Worm (Caenorhabditis elegans) whole organism, L4 larva: ENCODE results near the gene Y46G5A.28.
A peak's percentile ranks its signal among the peaks of the same experiment; 100 is the strongest.

ENCODE experiments used
- F49E8.2 ChIP-seq: sonication (generic microtip); optimal IDR thresholded peaks from 2 replicates; lab custom pipeline; 2016; ENCODE audit warnings: missing compliant biosample characterization, mild to moderate bottlenecking, missing genetic modification characterization, borderline replicate concordance
- R02D3.7 ChIP-seq: fragments of 150-350 bp; sonication (generic microtip); optimal IDR thresholded peaks from 3 replicates; lab custom pipeline; 2014; ENCODE audit warnings: missing biosample characterization, missing genetic modification characterization
- ZK337.2 ChIP-seq: fragments of 200-800 bp; sonication (Bioruptor generic); IDR thresholded peaks from 2 replicates; pipeline ENCODE4 v1.3.6; 2022; ENCODE audit warnings: missing genetic modification reagents, missing genetic modification characterization, missing compliant biosample characterization
- ceh-28 ChIP-seq: fragments of 150-350 bp; optimal IDR thresholded peaks from 2 replicates; lab custom pipeline; 2014; ENCODE audit warnings: missing biosample characterization, missing genetic modification reagents, missing genetic modification characterization
- ceh-44 ChIP-seq: fragments of 200-800 bp; sonication (Bioruptor generic); IDR thresholded peaks from 2 replicates; pipeline ENCODE4 v1.3.6; 2022; ENCODE audit warnings: missing genetic modification reagents, missing genetic modification characterization, missing compliant biosample characterization
- ceh-62 ChIP-seq: sonication (generic microtip); optimal IDR thresholded peaks from 2 replicates; lab custom pipeline; 2017; ENCODE audit warnings: missing biosample characterization, missing genetic modification characterization
- ceh-82 ChIP-seq: sonication (generic microtip); optimal IDR thresholded peaks from 2 replicates; lab custom pipeline; 2017; ENCODE audit warnings: missing biosample characterization, missing genetic modification characterization
- daf-12 ChIP-seq: fragments of 150-350 bp; optimal IDR thresholded peaks from 2 replicates; lab custom pipeline; 2014; ENCODE audit warnings: missing biosample characterization, missing genetic modification reagents, missing genetic modification characterization
- daf-16 ChIP-seq, 3 experiments: sonication (generic microtip); optimal IDR thresholded peaks; 2 replicates each; lab custom pipeline; 2016 to 2017; ENCODE audit warnings: missing genetic modification characterization in 3 of 3, missing genetic modification reagents in 3 of 3, mild to moderate bottlenecking in 2 of 3, missing compliant biosample characterization in 2 of 3, missing biosample characterization in 1 of 3, moderate library complexity in 1 of 3
- dmd-6 ChIP-seq: fragments of 200-800 bp; sonication (Bioruptor generic); IDR thresholded peaks from 2 replicates; pipeline ENCODE4 v1.3.6; 2022; ENCODE audit warnings: missing genetic modification reagents, missing genetic modification characterization, missing compliant biosample characterization
- dmd-9 ChIP-seq: fragments of 200-800 bp; sonication (Bioruptor generic); IDR thresholded peaks from 2 replicates; pipeline ENCODE4 v1.3.6; 2022; ENCODE audit warnings: missing genetic modification reagents, missing genetic modification characterization, missing compliant biosample characterization
- dve-1 ChIP-seq: sonication (generic microtip); optimal IDR thresholded peaks from 2 replicates; lab custom pipeline; 2017; ENCODE audit warnings: antibody characterized with exemption, mild to moderate bottlenecking, missing genetic modification characterization, missing compliant biosample characterization; ENCODE audit not compliant: insufficient read depth
- egl-27 ChIP-seq: sonication (generic microtip); optimal IDR thresholded peaks from 3 replicates; lab custom pipeline; 2017; ENCODE audit warnings: missing biosample characterization, missing genetic modification reagents, missing genetic modification characterization
- hlh-11 ChIP-seq: fragments of 200-800 bp; sonication (Bioruptor generic); optimal IDR thresholded peaks from 2 replicates; lab custom pipeline; 2018; ENCODE audit warnings: mild to moderate bottlenecking, missing genetic modification characterization, missing compliant biosample characterization
- hlh-30 ChIP-seq: sonication (generic microtip); optimal IDR thresholded peaks from 2 replicates; lab custom pipeline; 2017; ENCODE audit warnings: antibody characterized with exemption, mild to moderate bottlenecking, missing genetic modification characterization, missing compliant biosample characterization; ENCODE audit not compliant: insufficient read depth
- hmg-1.1 ChIP-seq: fragments of 200-800 bp; sonication (Bioruptor generic); IDR thresholded peaks from 2 replicates; pipeline ENCODE4 v1.3.6; 2022; ENCODE audit warnings: missing genetic modification reagents, missing genetic modification characterization, missing compliant biosample characterization
- lin-1 ChIP-seq: fragments of 200-800 bp; sonication (Bioruptor generic); IDR thresholded peaks from 2 replicates; pipeline ENCODE4 v1.3.6; 2022; ENCODE audit warnings: missing genetic modification reagents, missing genetic modification characterization, missing compliant biosample characterization
- lin-13 ChIP-seq: fragments of 150-350 bp; optimal IDR thresholded peaks from 2 replicates; lab custom pipeline; 2014; ENCODE audit warnings: missing biosample characterization, missing genetic modification reagents, missing genetic modification characterization
- lin-38 ChIP-seq: fragments of 200-800 bp; sonication (Bioruptor generic); IDR thresholded peaks from 2 replicates; pipeline ENCODE4 v1.3.6; 2022; ENCODE audit warnings: missing genetic modification reagents, missing genetic modification characterization, missing compliant biosample characterization
- lin-39 ChIP-seq: fragments of 150-350 bp; optimal IDR thresholded peaks from 2 replicates; lab custom pipeline; 2014; ENCODE audit warnings: missing biosample characterization, missing genetic modification reagents, missing genetic modification characterization
- madf-9 ChIP-seq: fragments of 200-800 bp; sonication (Bioruptor generic); conservative IDR thresholded peaks from 2 replicates; pipeline ENCODE4 v1.3.6; 2022; ENCODE audit warnings: missing genetic modification reagents, missing genetic modification characterization, missing compliant biosample characterization
- mdl-1 ChIP-seq, 2 experiments: fragments of 150-350 bp in 1 of 2; sonication (generic microtip) in 1 of 2; optimal IDR thresholded peaks; 2 replicates each; lab custom pipeline; 2014 to 2017; ENCODE audit warnings: missing biosample characterization in 2 of 2, missing genetic modification characterization in 2 of 2
- mdt-29 ChIP-seq: fragments of 200-800 bp; sonication (Bioruptor generic); IDR thresholded peaks from 2 replicates; pipeline ENCODE4 v1.3.6; 2022; ENCODE audit warnings: missing genetic modification reagents, missing genetic modification characterization, missing compliant biosample characterization
- mes-2 ChIP-seq: sonication (generic microtip); optimal IDR thresholded peaks from 2 replicates; lab custom pipeline; 2016; ENCODE audit warnings: missing genotype, mild to moderate bottlenecking, missing genetic modification characterization, missing compliant biosample characterization; ENCODE audit not compliant: poor library complexity, severe bottlenecking
- mxl-2 ChIP-seq: fragments of 200-800 bp; sonication (Bioruptor generic); conservative IDR thresholded peaks from 2 replicates; pipeline ENCODE4 v1.3.6; 2022; ENCODE audit warnings: missing genetic modification reagents, missing genetic modification characterization, missing compliant biosample characterization
- mxl-3 ChIP-seq: fragments of 200-800 bp; sonication (Bioruptor generic); optimal IDR thresholded peaks from 2 replicates; lab custom pipeline; 2018; ENCODE audit warnings: mild to moderate bottlenecking, missing genetic modification characterization, missing compliant biosample characterization
- nhr-10 ChIP-seq: fragments of 150-350 bp; optimal IDR thresholded peaks from 2 replicates; lab custom pipeline; 2014; ENCODE audit warnings: missing biosample characterization, missing genetic modification characterization
- nhr-11 ChIP-seq: fragments of 150-350 bp; optimal IDR thresholded peaks from 2 replicates; lab custom pipeline; 2014; ENCODE audit warnings: missing biosample characterization, missing genetic modification characterization
- nhr-111 ChIP-seq: fragments of 200-800 bp; sonication (Bioruptor generic); optimal IDR thresholded peaks from 2 replicates; lab custom pipeline; 2018; ENCODE audit warnings: mild to moderate bottlenecking, missing genetic modification characterization, missing compliant biosample characterization
- nhr-28 ChIP-seq: fragments of 150-350 bp; optimal IDR thresholded peaks from 2 replicates; lab custom pipeline; 2014; ENCODE audit warnings: missing biosample characterization, missing genetic modification characterization
- nhr-41 ChIP-seq: fragments of 200-800 bp; sonication (Bioruptor generic); IDR thresholded peaks from 2 replicates; pipeline ENCODE4 v1.3.6; 2022; ENCODE audit warnings: missing genetic modification reagents, missing genetic modification characterization, missing compliant biosample characterization
- nhr-48 ChIP-seq: sonication (generic microtip); optimal IDR thresholded peaks from 2 replicates; lab custom pipeline; 2016; ENCODE audit warnings: mild to moderate bottlenecking, missing genetic modification characterization, missing compliant biosample characterization
- nhr-6 ChIP-seq: fragments of 150-350 bp; optimal IDR thresholded peaks from 2 replicates; lab custom pipeline; 2014; ENCODE audit warnings: missing biosample characterization, missing genetic modification characterization
- php-3 ChIP-seq: fragments of 200-800 bp; sonication (Bioruptor generic); IDR thresholded peaks from 2 replicates; pipeline ENCODE4 v1.3.6; 2022; ENCODE audit warnings: missing genetic modification reagents, missing genetic modification characterization, missing compliant biosample characterization
- pqm-1 ChIP-seq: sonication (generic microtip); optimal IDR thresholded peaks from 2 replicates; lab custom pipeline; 2017; ENCODE audit warnings: missing biosample characterization, missing genetic modification characterization
- saeg-2 ChIP-seq: fragments of 200-800 bp; sonication (Bioruptor generic); IDR thresholded peaks from 2 replicates; pipeline ENCODE4 v1.3.6; 2022; ENCODE audit warnings: missing genetic modification reagents, missing genetic modification characterization, missing compliant biosample characterization
- sdz-12 ChIP-seq: fragments of 200-800 bp; sonication (Bioruptor generic); optimal IDR thresholded peaks from 2 replicates; lab custom pipeline; 2018; ENCODE audit warnings: mild to moderate bottlenecking, missing genetic modification characterization, missing compliant biosample characterization
- set-16 ChIP-seq: fragments of 200-800 bp; sonication (Bioruptor generic); IDR thresholded peaks from 2 replicates; pipeline ENCODE4 v1.3.6; 2022; ENCODE audit warnings: missing genetic modification reagents, missing genetic modification characterization, missing compliant biosample characterization
- skn-1 ChIP-seq: fragments of 150-350 bp; optimal IDR thresholded peaks from 2 replicates; lab custom pipeline; 2014; ENCODE audit warnings: missing biosample characterization, missing genetic modification characterization
- spr-1 ChIP-seq: sonication (generic microtip); optimal IDR thresholded peaks from 2 replicates; lab custom pipeline; 2016; ENCODE audit warnings: mild to moderate bottlenecking, missing genetic modification characterization, missing compliant biosample characterization
- spr-3 ChIP-seq: fragments of 200-800 bp; sonication (Bioruptor generic); optimal IDR thresholded peaks from 2 replicates; lab custom pipeline; 2018; ENCODE audit warnings: mild to moderate bottlenecking, missing genetic modification characterization, missing compliant biosample characterization
- unc-62 ChIP-seq, 3 experiments: fragments of 150-350 bp in 1 of 3; sonication (generic microtip); optimal IDR thresholded peaks in 2 of 3; peaks in 1 of 3; 1 replicate in 1 of 3; 2 replicates in 2 of 3; lab custom pipeline; 2014 to 2017; ENCODE audit warnings: missing biosample characterization in 3 of 3, missing genetic modification characterization in 3 of 3, missing genetic modification reagents in 3 of 3, missing genotype in 1 of 3

Gene Y46G5A.28

DNA sequence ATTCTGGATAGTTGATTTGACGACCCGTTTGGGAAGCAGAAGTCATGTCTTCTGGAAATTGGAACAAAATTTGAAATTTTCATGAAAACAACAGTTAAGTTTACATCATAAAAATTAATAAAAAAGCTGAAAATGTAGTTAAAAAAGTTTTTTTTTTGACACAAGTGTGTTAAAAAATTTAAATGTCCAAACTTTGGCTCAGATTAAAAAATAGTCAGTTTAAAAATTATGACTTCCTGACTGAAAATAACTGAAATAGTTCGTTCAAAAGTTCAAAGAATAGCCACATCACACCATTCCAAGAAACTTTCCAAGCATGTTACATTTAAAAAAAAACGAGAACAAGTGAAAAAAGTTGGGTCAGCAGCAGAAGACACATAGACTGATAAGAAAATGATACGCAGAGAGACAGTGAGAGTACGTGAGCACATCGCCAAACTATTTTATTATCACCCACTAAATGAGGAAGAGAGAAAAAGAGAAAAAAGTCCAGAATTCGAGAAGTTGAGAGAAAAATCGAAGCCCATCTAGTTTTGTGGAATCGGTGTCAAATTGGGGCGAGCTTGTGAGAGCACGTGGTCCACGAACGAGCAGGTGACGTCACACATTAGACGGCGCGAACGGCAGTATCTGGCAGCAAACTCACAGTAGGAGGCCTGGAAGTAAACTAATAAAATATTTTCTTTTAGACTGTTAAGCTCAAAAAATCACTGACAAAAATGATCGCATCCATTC, 33.6 kb upstream of the Y46G5A.28 start, which contains the start of gene acl-7 (continued):
- no peak for TF ChIP-seq sdz-12 (GFP tag; lab: Kevin White, UChicago)
- no peak for TF ChIP-seq lin-39 (tag; lab: Kevin White, UChicago)
- TF ChIP-seq F49E8.2: no peak
- no peak for TF ChIP-seq lin-38 (GFP tag; lab: Robert Waterston, UW)
- no peak for TF ChIP-seq nhr-111 (GFP tag; lab: Kevin White, UChicago)
- no peak for TF ChIP-seq nhr-48 (tag; lab: Kevin White, UChicago)
- no peak for TF ChIP-seq R02D3.7 (tag; lab: Kevin White, UChicago)
- no peak for TF ChIP-seq lin-1 (GFP tag; lab: Robert Waterston, UW)
- TF ChIP-seq dmd-9 (GFP tag; lab: Robert Waterston, UW): no peak
- TF ChIP-seq nhr-41: no peak
- no peak for TF ChIP-seq spr-1
- no peak for TF ChIP-seq ceh-28 (tag; lab: Kevin White, UChicago)

DNA sequence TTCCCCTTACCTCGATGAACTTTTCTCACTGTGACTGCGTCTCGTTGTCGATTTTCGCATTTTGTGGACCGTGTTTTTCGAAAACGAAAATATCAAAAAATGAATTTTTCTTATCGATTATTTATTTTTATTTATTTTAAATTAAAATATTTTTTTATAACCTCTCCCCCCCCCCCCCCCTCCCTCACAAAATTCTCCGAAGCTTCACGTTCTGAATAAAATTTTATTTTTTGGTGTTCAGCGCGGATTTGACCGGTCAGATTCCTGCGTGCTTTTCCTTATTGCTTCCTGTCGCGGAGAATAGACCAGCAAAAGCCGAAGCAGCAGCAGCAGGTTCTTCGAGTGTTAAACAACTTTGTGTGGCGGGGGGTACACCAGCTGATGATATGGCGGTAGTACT, 31.7 kb upstream of the Y46G5A.28 start, which contains the start of gene Y46G5A.22:
Gene Y46G5A.22, minus strand, starts transcription at position 101 of the 400 bp plus-strand sequence.
- TF ChIP-seq unc-62 (GFP tag; optimal IDR thresholded peaks at IDR 0.05 in 1 of 2; lab: Kevin White, UChicago) (peak in 1 of 2 experiments; percentile 72), unc-62 (tag; optimal IDR thresholded peaks at IDR 0.05; lab: Kevin White, UChicago) (no peak), nhr-11 (tag; lab: Kevin White, UChicago) (no peak), hlh-30 (tag; lab: Kevin White, UChicago) (peak; percentile 15)
- TF ChIP-seq, all 104 proteins: peak for 2

DNA sequence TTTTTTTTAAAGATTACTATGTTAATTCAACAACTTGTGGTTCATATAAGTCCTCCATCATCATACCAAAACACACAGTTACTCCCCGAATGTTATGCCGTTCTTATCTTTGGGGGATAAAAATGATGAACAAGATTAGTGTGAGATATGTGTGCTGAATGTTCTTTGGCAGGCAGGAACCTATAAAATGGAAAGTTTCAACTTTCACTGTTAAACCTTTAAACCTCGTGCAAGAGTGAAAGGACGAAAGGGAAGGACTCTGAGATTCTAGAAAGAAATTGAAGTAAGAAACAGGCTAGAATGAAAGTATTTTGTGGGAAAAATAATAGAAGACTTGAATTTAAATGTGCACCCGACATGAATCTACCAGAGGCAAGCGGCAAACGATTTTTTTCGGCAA, 30.2 kb upstream of the Y46G5A.28 start:
- TF ChIP-seq mdt-29 (GFP tag; lab: Robert Waterston, UW) (no peak), ZK337.2 (no peak), daf-12 (no peak), ceh-82 (tag; lab: Kevin White, UChicago) (no peak), spr-3 (GFP tag; lab: Kevin White, UChicago) (no peak), lin-1 (GFP tag; lab: Robert Waterston, UW) (no peak), mxl-2 (no peak), ceh-44 (GFP tag; lab: Robert Waterston, UW) (no peak), php-3 (GFP tag; lab: Robert Waterston, UW) (no peak), set-16 (no peak), hmg-1.1 (GFP tag; lab: Robert Waterston, UW) (no peak), nhr-41 (no peak), saeg-2 (GFP tag; lab: Robert Waterston, UW) (no peak), nhr-6 (tag; lab: Kevin White, UChicago) (no peak), nhr-11 (tag; lab: Kevin White, UChicago) (no peak), madf-9 (GFP tag; lab: Robert Waterston, UW) (no peak), nhr-10 (tag; lab: Kevin White, UChicago) (no peak)

DNA sequence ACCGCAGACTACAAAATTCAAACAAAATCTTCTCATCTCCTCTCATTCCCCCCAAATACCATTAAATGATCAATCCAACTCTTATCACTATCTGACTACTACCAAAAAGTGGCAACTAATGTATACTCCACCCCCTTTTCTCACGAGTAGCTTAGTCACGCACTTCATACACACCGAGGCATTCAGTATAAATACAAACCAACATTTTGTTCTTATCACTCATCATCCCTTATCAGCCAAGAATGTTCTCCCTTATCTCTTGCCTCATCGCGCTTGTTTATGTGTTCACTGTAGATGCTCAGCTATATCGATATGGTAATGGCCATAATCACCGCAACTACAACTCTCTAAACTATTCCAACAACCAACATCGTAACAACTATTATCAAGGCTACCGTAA, 26.8 kb upstream of the Y46G5A.28 start, which contains the start of gene Y46G5A.36:
Gene Y46G5A.36, plus strand, starts transcription at position 243 of the 400 bp plus-strand sequence.
- no peak for TF ChIP-seq egl-27
- no peak for TF ChIP-seq daf-16 (GFP tag; optimal IDR thresholded peaks at IDR 0.05; lab: Kevin White, UChicago)
- TF ChIP-seq daf-16 (tag; optimal IDR thresholded peaks at IDR 0.05; lab: Kevin White, UChicago): peak; percentile 89
- TF ChIP-seq skn-1: no peak
- TF ChIP-seq dve-1: peak; percentile 87
- TF ChIP-seq dmd-6 (GFP tag; lab: Robert Waterston, UW): peak; percentile 42
- TF ChIP-seq mdl-1 (tag; optimal IDR thresholded peaks at IDR 0.05; lab: Kevin White, UChicago): peak in 1 of 2 experiments; percentile 34
- peak; percentile 75 for TF ChIP-seq hlh-30 (tag; lab: Kevin White, UChicago)
- peak; percentile 59 for TF ChIP-seq mxl-3 (GFP tag; lab: Kevin White, UChicago)
- TF ChIP-seq F49E8.2: no peak
- no peak for TF ChIP-seq ceh-62 (tag; lab: Kevin White, UChicago)
- TF ChIP-seq pqm-1 (tag; lab: Kevin White, UChicago): peak; percentile 82
- peak; percentile 59 for TF ChIP-seq hlh-11 (tag; lab: Kevin White, UChicago)
- no peak for TF ChIP-seq lin-13 (GFP tag; lab: Kevin White, UChicago)
- TF ChIP-seq mes-2 (tag; lab: Kevin White, UChicago): no peak
- no peak for TF ChIP-seq spr-3 (GFP tag; lab: Kevin White, UChicago)
- peak; percentile 54; the same call in 1 of the 2 replicates for TF ChIP-seq php-3 (GFP tag; lab: Robert Waterston, UW)
- peak; percentile 77 for TF ChIP-seq nhr-28 (tag; lab: Kevin White, UChicago)
- TF ChIP-seq, all 104 proteins: peak for 10
